Worm (Caenorhabditis elegans): ENCODE data around the gene ZK675.4.
A peak's percentile ranks its signal among the peaks of the same experiment; 100 is the strongest.

ce11 chrII:7945168-7945567, 34.1 kb downstream of the ZK675.4 start, which contains the start of gene dbt-1:
- TF ChIP-seq lin-39 (tag; optimal IDR thresholded peaks at IDR 0.05): peak; percentile 84
- no peak for TF ChIP-seq aly-2 (tag; optimal IDR thresholded peaks at IDR 0.05)
- peak; percentile 39 for TF ChIP-seq snpc-4 (tag; optimal IDR thresholded peaks at IDR 0.05)
- peak; percentile 78 for TF ChIP-seq nhr-25 (tag; optimal IDR thresholded peaks at IDR 0.05)
- peak; percentile 49 for TF ChIP-seq ztf-4 (tag; optimal IDR thresholded peaks at IDR 0.05)
- TF ChIP-seq nhr-28 (tag; optimal IDR thresholded peaks at IDR 0.05): no peak
- peak; percentile 67 for TF ChIP-seq nhr-77 (tag; optimal IDR thresholded peaks at IDR 0.05)
- TF ChIP-seq pha-4 (tag; optimal IDR thresholded peaks at IDR 0.05): peak; percentile 81
- peak; percentile 65 for TF ChIP-seq ama-1 (optimal IDR thresholded peaks at IDR 0.05)
- peak; percentile 22 for TF ChIP-seq nhr-11 (tag; optimal IDR thresholded peaks at IDR 0.05)
